Worm (Caenorhabditis elegans) whole organism, late embryonic: Measurements from ENCODE around the gene sra-11.

ENCODE experiments used
- C08G9.2 ChIP-seq: sonication (generic microtip); optimal IDR thresholded peaks from 2 replicates; lab custom pipeline; 2016; ENCODE audit warnings: mild to moderate bottlenecking, missing genetic modification characterization, moderate library complexity, missing compliant biosample characterization
- C38D4.7 ChIP-seq: fragments of 200-800 bp; sonication (Bioruptor generic); optimal IDR thresholded peaks from 2 replicates; lab custom pipeline; 2018; ENCODE audit warnings: mild to moderate bottlenecking, missing genetic modification characterization, moderate library complexity, missing compliant biosample characterization
- K02D7.2 ChIP-seq: sonication (generic microtip); optimal IDR thresholded peaks from 2 replicates; lab custom pipeline; 2017; ENCODE audit warnings: mild to moderate bottlenecking, missing genetic modification characterization, missing compliant biosample characterization
- K09A11.1 ChIP-seq: sonication (generic microtip); optimal IDR thresholded peaks from 2 replicates; lab custom pipeline; 2017; ENCODE audit warnings: antibody characterized with exemption, mild to moderate bottlenecking, missing genetic modification characterization, missing compliant biosample characterization; ENCODE audit not compliant: insufficient read depth
- ceh-14 ChIP-seq: sonication (generic microtip); optimal IDR thresholded peaks from 2 replicates; lab custom pipeline; 2016; ENCODE audit warnings: missing genotype, missing genetic modification characterization, missing compliant biosample characterization
- ceh-18 ChIP-seq: sonication (generic microtip); optimal IDR thresholded peaks from 2 replicates; lab custom pipeline; 2016; ENCODE audit warnings: missing genetic modification characterization, missing compliant biosample characterization
- ceh-19 ChIP-seq: fragments of 200-800 bp; sonication (Bioruptor generic); optimal IDR thresholded peaks from 2 replicates; lab custom pipeline; 2018; ENCODE audit warnings: mild to moderate bottlenecking, missing genetic modification characterization, missing compliant biosample characterization
- ceh-2 ChIP-seq: sonication (generic microtip); optimal IDR thresholded peaks from 2 replicates; lab custom pipeline; 2016; ENCODE audit warnings: missing genotype, missing genetic modification characterization, missing compliant biosample characterization
- ceh-24 ChIP-seq: sonication (generic microtip); optimal IDR thresholded peaks from 2 replicates; lab custom pipeline; 2016; ENCODE audit warnings: mild to moderate bottlenecking, missing genetic modification characterization, missing compliant biosample characterization
- ceh-30 ChIP-seq: fragments of 150-350 bp; optimal IDR thresholded peaks from 2 replicates; lab custom pipeline; 2014; ENCODE audit warnings: missing biosample characterization, missing genetic modification characterization
- ceh-31 ChIP-seq: sonication (generic microtip); optimal IDR thresholded peaks from 2 replicates; lab custom pipeline; 2016; ENCODE audit warnings: missing genetic modification characterization, missing compliant biosample characterization
- ceh-34 ChIP-seq: sonication (generic microtip); optimal IDR thresholded peaks from 2 replicates; lab custom pipeline; 2016; ENCODE audit warnings: mild to moderate bottlenecking, missing genetic modification characterization, missing compliant biosample characterization
- ceh-45 ChIP-seq: fragments of 200-800 bp; sonication (Bioruptor generic); IDR thresholded peaks from 2 replicates; pipeline ENCODE4 v1.3.6; 2022; ENCODE audit warnings: missing genetic modification reagents, missing genetic modification characterization, missing compliant biosample characterization
- ceh-48 ChIP-seq: sonication (generic microtip); optimal IDR thresholded peaks from 2 replicates; lab custom pipeline; 2016; ENCODE audit warnings: missing genetic modification characterization, inconsistent platforms, missing compliant biosample characterization
- ceh-6 ChIP-seq: fragments of 200-800 bp; sonication (Bioruptor generic); optimal IDR thresholded peaks from 2 replicates; lab custom pipeline; 2018; ENCODE audit warnings: mild to moderate bottlenecking, missing genetic modification characterization, missing compliant biosample characterization
- dmd-4 ChIP-seq: sonication (generic microtip); optimal IDR thresholded peaks from 2 replicates; lab custom pipeline; 2016; ENCODE audit warnings: borderline replicate concordance, missing genetic modification characterization, missing compliant biosample characterization
- dve-1 ChIP-seq: sonication (generic microtip); optimal IDR thresholded peaks from 2 replicates; lab custom pipeline; 2017; ENCODE audit warnings: antibody characterized with exemption, mild to moderate bottlenecking, missing genetic modification characterization, missing compliant biosample characterization
- elt-2 ChIP-seq: sonication (generic microtip); optimal IDR thresholded peaks from 2 replicates; lab custom pipeline; 2016; ENCODE audit warnings: missing genetic modification reagents, missing genetic modification characterization, missing compliant biosample characterization
- elt-4 ChIP-seq: sonication (generic microtip); optimal IDR thresholded peaks from 2 replicates; lab custom pipeline; 2016; ENCODE audit warnings: missing genetic modification characterization, missing compliant biosample characterization
- ets-4 ChIP-seq: sonication (generic microtip); optimal IDR thresholded peaks from 2 replicates; lab custom pipeline; 2016; ENCODE audit warnings: missing genetic modification characterization, missing compliant biosample characterization
- eyg-1 ChIP-seq: sonication (generic microtip); optimal IDR thresholded peaks from 2 replicates; lab custom pipeline; 2016; ENCODE audit warnings: missing genotype, missing genetic modification characterization, missing compliant biosample characterization
- gmeb-2 ChIP-seq: sonication (generic microtip); optimal IDR thresholded peaks from 2 replicates; lab custom pipeline; 2016; ENCODE audit warnings: missing genetic modification characterization, inconsistent platforms, missing compliant biosample characterization
- hlh-13 ChIP-seq: fragments of 200-800 bp; sonication (Bioruptor generic); optimal IDR thresholded peaks from 2 replicates; lab custom pipeline; 2018; ENCODE audit warnings: mild to moderate bottlenecking, missing genetic modification characterization, missing compliant biosample characterization
- hlh-15 ChIP-seq: sonication (generic microtip); optimal IDR thresholded peaks from 2 replicates; lab custom pipeline; 2016; ENCODE audit warnings: missing genetic modification characterization, missing compliant biosample characterization
- hlh-6 ChIP-seq: sonication (generic microtip); optimal IDR thresholded peaks from 2 replicates; lab custom pipeline; 2016; ENCODE audit warnings: missing genotype, missing genetic modification characterization, missing compliant biosample characterization
- hlh-8 ChIP-seq: sonication (generic microtip); optimal IDR thresholded peaks from 2 replicates; lab custom pipeline; 2016; ENCODE audit warnings: missing genotype, missing genetic modification characterization, missing compliant biosample characterization
- lin-11 ChIP-seq: fragments of 200-800 bp; sonication (Bioruptor generic); optimal IDR thresholded peaks from 2 replicates; lab custom pipeline; 2018; ENCODE audit warnings: mild to moderate bottlenecking, missing genetic modification characterization, missing compliant biosample characterization
- madf-2 ChIP-seq: sonication (generic microtip); optimal IDR thresholded peaks from 2 replicates; lab custom pipeline; 2017; ENCODE audit warnings: missing genetic modification characterization, missing compliant biosample characterization
- nfya-1 ChIP-seq: sonication (generic microtip); optimal IDR thresholded peaks from 2 replicates; lab custom pipeline; 2017; ENCODE audit warnings: missing genetic modification characterization, mild to moderate bottlenecking, missing compliant biosample characterization, antibody characterized with exemption, moderate library complexity
- nhr-232 ChIP-seq: sonication (generic microtip); optimal IDR thresholded peaks from 2 replicates; lab custom pipeline; 2016; ENCODE audit warnings: missing genetic modification characterization, missing compliant biosample characterization
- npax-4 ChIP-seq: sonication (generic microtip); optimal IDR thresholded peaks from 2 replicates; lab custom pipeline; 2016; ENCODE audit warnings: missing genetic modification characterization, missing compliant biosample characterization
- odd-2 ChIP-seq: sonication (generic microtip); optimal IDR thresholded peaks from 2 replicates; lab custom pipeline; 2017; ENCODE audit warnings: antibody characterized with exemption, mild to moderate bottlenecking, missing genetic modification characterization, missing compliant biosample characterization
- pat-9 ChIP-seq: fragments of 200-800 bp; sonication (Bioruptor generic); optimal IDR thresholded peaks from 2 replicates; lab custom pipeline; 2018; ENCODE audit warnings: mild to moderate bottlenecking, missing genetic modification characterization, moderate library complexity, missing compliant biosample characterization
- pax-1 ChIP-seq: fragments of 150-350 bp; optimal IDR thresholded peaks from 2 replicates; lab custom pipeline; 2014; ENCODE audit warnings: missing biosample characterization, missing genetic modification characterization
- pha-2 ChIP-seq: sonication (generic microtip); optimal IDR thresholded peaks from 2 replicates; lab custom pipeline; 2017; ENCODE audit warnings: mild to moderate bottlenecking, missing genetic modification characterization, missing compliant biosample characterization
- pha-4 ChIP-seq: fragments of 150-350 bp; optimal IDR thresholded peaks from 2 replicates; lab custom pipeline; 2018; ENCODE audit warnings: missing biosample characterization, missing genetic modification reagents, missing genetic modification characterization
- pqm-1 ChIP-seq: sonication (generic microtip); optimal IDR thresholded peaks from 2 replicates; lab custom pipeline; 2016; ENCODE audit warnings: missing genetic modification characterization, missing compliant biosample characterization
- pros-1 ChIP-seq: fragments of 150-350 bp; optimal IDR thresholded peaks from 2 replicates; lab custom pipeline; 2014; ENCODE audit warnings: missing biosample characterization, missing genetic modification reagents, missing genetic modification characterization
- ref-2 ChIP-seq: sonication (generic microtip); optimal IDR thresholded peaks from 2 replicates; lab custom pipeline; 2016; ENCODE audit warnings: missing genetic modification characterization, missing compliant biosample characterization
- rnt-1 ChIP-seq: sonication (generic microtip); optimal IDR thresholded peaks from 2 replicates; lab custom pipeline; 2016; ENCODE audit warnings: missing genetic modification characterization, missing compliant biosample characterization
- sox-4 ChIP-seq: sonication (generic microtip); optimal IDR thresholded peaks from 2 replicates; lab custom pipeline; 2017; ENCODE audit warnings: mild to moderate bottlenecking, missing genetic modification characterization, inconsistent platforms, missing compliant biosample characterization
- syd-9 ChIP-seq: sonication (generic microtip); optimal IDR thresholded peaks from 2 replicates; lab custom pipeline; 2016; ENCODE audit warnings: mild to moderate bottlenecking, missing genetic modification characterization, moderate library complexity, missing compliant biosample characterization
- tbx-2 ChIP-seq: sonication (generic microtip); optimal IDR thresholded peaks from 2 replicates; lab custom pipeline; 2016; ENCODE audit warnings: missing genetic modification characterization, missing compliant biosample characterization
- unc-3 ChIP-seq, 2 experiments: fragments of 200-800 bp in 1 of 2; sonication (Bioruptor generic) in 1 of 2; sonication (generic microtip) in 1 of 2; conservative IDR thresholded peaks in 1 of 2; optimal IDR thresholded peaks in 1 of 2; 2 replicates each; pipeline versions ENCODE4 v1.3.6 to Lab custom; 2016 to 2022; ENCODE audit warnings: missing compliant biosample characterization in 2 of 2, missing genetic modification characterization in 2 of 2, missing genetic modification reagents in 1 of 2
- unc-42 ChIP-seq: sonication (generic microtip); optimal IDR thresholded peaks from 2 replicates; lab custom pipeline; 2016; ENCODE audit warnings: missing genotype, missing genetic modification characterization, missing compliant biosample characterization
- unc-55 ChIP-seq: sonication (generic microtip); optimal IDR thresholded peaks from 2 replicates; lab custom pipeline; 2017; ENCODE audit warnings: missing biosample characterization, missing genetic modification reagents, missing genetic modification characterization
- unc-86 ChIP-seq: sonication (generic microtip); optimal IDR thresholded peaks from 2 replicates; lab custom pipeline; 2016; ENCODE audit warnings: missing genetic modification characterization, missing compliant biosample characterization
- zip-5 ChIP-seq: sonication (generic microtip); optimal IDR thresholded peaks from 2 replicates; lab custom pipeline; 2016; ENCODE audit warnings: missing genetic modification characterization, missing compliant biosample characterization
- ztf-16 ChIP-seq: sonication (generic microtip); optimal IDR thresholded peaks from 2 replicates; lab custom pipeline; 2017; ENCODE audit warnings: missing genetic modification characterization, missing compliant biosample characterization

Gene sra-11

DNA sequence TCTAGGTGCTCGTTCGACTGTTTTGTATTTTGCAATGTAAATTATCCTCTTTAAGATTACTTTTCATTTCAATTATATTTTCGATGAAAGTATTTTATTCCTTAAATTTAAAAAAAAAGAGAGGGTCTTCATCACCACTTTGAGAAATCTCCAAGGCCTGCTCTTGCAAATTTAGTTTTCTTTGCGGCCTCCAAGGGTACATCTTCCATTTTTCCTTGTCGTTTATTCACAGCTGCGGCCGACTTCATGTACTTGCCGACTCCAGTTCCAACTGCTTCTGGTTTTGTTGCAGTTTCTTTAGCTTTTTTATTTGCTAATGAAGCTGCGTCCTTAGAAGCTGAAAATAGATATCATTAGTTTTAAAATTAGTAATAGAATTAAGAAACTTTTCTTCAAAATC is 39.4 kb downstream of the sra-11 start:
- TF ChIP-seq pros-1 (tag; lab: Kevin White, UChicago) (no peak), ztf-16 (no peak), hlh-6 (no peak), unc-55 (no peak), ceh-24 (no peak), npax-4 (tag; lab: Kevin White, UChicago) (no peak), nfya-1 (tag; lab: Kevin White, UChicago) (no peak), ceh-6 (GFP tag; lab: Kevin White, UChicago) (no peak), K09A11.1 (tag; lab: Kevin White, UChicago) (no peak)

ce11 chrII:10868670-10869246 is 41.4 kb downstream of the sra-11 start, which contains the start of the genes gmps-1 and cap-2:
Gene gmps-1, minus strand, starts transcription at chrII:10868720.
Gene cap-2, plus strand, starts transcription at chrII:10869196.
- TF ChIP-seq zip-5 (tag; lab: Kevin White, UChicago) (no peak), pha-4 (tag; lab: Kevin White, UChicago) (no peak), unc-55 (peak; percentile 1), madf-2 (tag; lab: Kevin White, UChicago) (no peak), sox-4 (tag; lab: Kevin White, UChicago) (no peak), ceh-24 (no peak), nfya-1 (tag; lab: Kevin White, UChicago) (peak; percentile 95), pqm-1 (tag; lab: Kevin White, UChicago) (no peak), ceh-48 (peak; percentile 98), unc-42 (peak; percentile 69), hlh-8 (peak; percentile 19), tbx-2 (tag; lab: Kevin White, UChicago) (peak; percentile 80), dve-1 (tag; lab: Kevin White, UChicago) (peak; percentile 36), C38D4.7 (GFP tag; lab: Kevin White, UChicago) (no peak), pax-1 (tag; lab: Kevin White, UChicago) (peak; percentile 56), ceh-14 (tag; lab: Kevin White, UChicago) (peak; percentile 40), unc-86 (peak; percentile 30), hlh-15 (tag; lab: Kevin White, UChicago) (no peak), ceh-45 (no peak), elt-4 (no peak), ceh-18 (tag; lab: Kevin White, UChicago) (peak; percentile 76), ztf-16 (peak; percentile 11), ceh-19 (no peak), ceh-31 (tag; lab: Kevin White, UChicago) (peak; percentile 78), lin-11 (peak; percentile 6), K09A11.1 (tag; lab: Kevin White, UChicago) (no peak), gmeb-2 (no peak), ceh-30 (tag; lab: Kevin White, UChicago) (no peak), ref-2 (no peak), hlh-13 (GFP tag; lab: Kevin White, UChicago) (no peak), npax-4 (tag; lab: Kevin White, UChicago) (no peak), ceh-34 (tag; lab: Kevin White, UChicago) (peak; percentile 71), elt-2 (tag; lab: Kevin White, UChicago) (peak; percentile 63), ets-4 (peak; percentile 22), dmd-4 (tag; lab: Kevin White, UChicago) (no peak), pha-2 (tag; lab: Kevin White, UChicago) (peak; percentile 10), rnt-1 (tag; lab: Kevin White, UChicago) (peak; percentile 29), eyg-1 (tag; lab: Kevin White, UChicago) (peak; percentile 5), ceh-6 (GFP tag; lab: Kevin White, UChicago) (no peak), C08G9.2 (peak; percentile 47), nhr-232 (tag; lab: Kevin White, UChicago) (no peak), pat-9 (peak; percentile 9), syd-9 (tag; lab: Kevin White, UChicago) (no peak), K02D7.2 (tag; lab: Kevin White, UChicago) (no peak), ceh-2 (tag; lab: Kevin White, UChicago) (peak; percentile 2), odd-2 (tag; lab: Kevin White, UChicago) (no peak), unc-3 (GFP tag; conservative IDR thresholded peaks at IDR 0.05; lab: Robert Waterston, UW) (peak; percentile 53; the same call in 1 of the 2 replicates), unc-3 (tag; optimal IDR thresholded peaks at IDR 0.05; lab: Kevin White, UChicago) (no peak)
